Worm (Caenorhabditis elegans) whole organism, L4/young adult: ENCODE data around the gene T06E4.5.

Experiments used
- W03F9.2 ChIP-seq: fragments of 150-350 bp; optimal IDR thresholded peaks from 2 replicates; lab custom pipeline; 2014; ENCODE audit warnings: missing biosample characterization, missing genetic modification characterization
- dao-5 ChIP-seq: sonication (generic microtip); optimal IDR thresholded peaks from 2 replicates; lab custom pipeline; 2016; ENCODE audit warnings: missing genotype, missing genetic modification characterization, moderate library complexity, missing compliant biosample characterization
- him-1 ChIP-seq: sonication (generic microtip); optimal IDR thresholded peaks from 2 replicates; lab custom pipeline; 2016; ENCODE audit warnings: missing genotype, missing genetic modification reagents, missing genetic modification characterization, missing compliant biosample characterization

DNA sequence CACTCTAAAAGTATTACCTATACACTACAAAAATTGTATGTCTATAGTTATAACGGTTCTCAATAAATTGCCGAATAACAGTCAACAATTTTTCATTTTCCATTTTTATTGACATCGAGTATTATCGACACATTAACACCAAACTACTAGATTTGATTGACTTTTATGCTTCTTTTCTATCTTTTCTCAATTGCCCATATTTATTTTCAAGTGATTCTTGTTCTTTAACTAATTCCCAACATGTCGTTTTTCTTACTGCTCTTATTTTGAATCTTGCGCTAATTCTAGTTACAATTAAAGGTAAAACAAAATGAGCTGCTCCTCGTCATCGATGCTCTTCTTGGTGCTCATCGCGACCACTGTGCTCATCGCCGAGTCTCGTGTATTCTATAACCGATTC is 46.9 kb downstream of the T06E4.5 start, which contains the start of gene cthd-1:
- TF ChIP-seq dao-5 (no peak), him-1 (tag; lab: Kevin White, UChicago) (no peak), W03F9.2 (no peak)
